Worm (Caenorhabditis elegans) whole organism, young adult: Measurements from ENCODE around the gene tre-5.

Source experiments
- B0019.2 ChIP-seq: fragments of 200-800 bp; sonication (Bioruptor generic); conservative IDR thresholded peaks from 2 replicates; pipeline ENCODE4 v1.3.6; 2022; ENCODE audit warnings: missing genetic modification reagents, missing genetic modification characterization, missing compliant biosample characterization
- F57A8.1 ChIP-seq: fragments of 200-800 bp; sonication (Bioruptor generic); optimal IDR thresholded peaks from 2 replicates; lab custom pipeline; 2018; ENCODE audit warnings: mild to moderate bottlenecking, missing genetic modification characterization, moderate library complexity, missing compliant biosample characterization
- F57C9.4 ChIP-seq: sonication (generic microtip); optimal IDR thresholded peaks from 2 replicates; lab custom pipeline; 2017; ENCODE audit warnings: mild to moderate bottlenecking, missing genetic modification characterization, missing compliant biosample characterization
- Y56A3A.18 ChIP-seq: fragments of 200-800 bp; sonication (Bioruptor generic); IDR thresholded peaks from 2 replicates; pipeline ENCODE4 v1.3.6; 2022; ENCODE audit warnings: missing genetic modification reagents, missing genetic modification characterization, missing compliant biosample characterization
- Y67H2A.10 ChIP-seq: fragments of 200-800 bp; sonication (Bioruptor generic); conservative IDR thresholded peaks from 2 replicates; pipeline ENCODE4 v1.3.6; 2022; ENCODE audit warnings: missing genetic modification reagents, missing genetic modification characterization, missing compliant biosample characterization
- akir-1 ChIP-seq: fragments of 200-800 bp; sonication (Bioruptor generic); optimal IDR thresholded peaks from 2 replicates; lab custom pipeline; 2018; ENCODE audit warnings: mild to moderate bottlenecking, missing genetic modification characterization, moderate library complexity, missing compliant biosample characterization
- aptf-2 ChIP-seq: fragments of 200-800 bp; sonication (Bioruptor generic); conservative IDR thresholded peaks from 2 replicates; pipeline ENCODE4 v1.3.6; 2022; ENCODE audit warnings: missing genetic modification reagents, missing genetic modification characterization, missing compliant biosample characterization
- aptf-3 ChIP-seq: fragments of 200-800 bp; sonication (Bioruptor generic); IDR thresholded peaks from 2 replicates; pipeline ENCODE4 v1.3.6; 2022; ENCODE audit warnings: missing genetic modification characterization, missing compliant biosample characterization
- athp-1 ChIP-seq: sonication (generic microtip); optimal IDR thresholded peaks from 2 replicates; lab custom pipeline; 2017; ENCODE audit warnings: mild to moderate bottlenecking, missing genetic modification characterization, missing compliant biosample characterization
- attf-5 ChIP-seq: fragments of 200-800 bp; sonication (Bioruptor generic); optimal IDR thresholded peaks from 2 replicates; lab custom pipeline; 2018; ENCODE audit warnings: mild to moderate bottlenecking, missing genetic modification characterization, missing compliant biosample characterization
- bed-1 ChIP-seq: fragments of 200-800 bp; sonication (Bioruptor generic); IDR thresholded peaks from 2 replicates; pipeline ENCODE4 v1.3.6; 2022; ENCODE audit warnings: missing genetic modification reagents, missing genetic modification characterization, missing compliant biosample characterization
- ceh-100 ChIP-seq: fragments of 200-800 bp; sonication (Bioruptor generic); IDR thresholded peaks from 2 replicates; pipeline ENCODE4 v1.3.6; 2022; ENCODE audit warnings: missing genetic modification reagents, missing genetic modification characterization, missing compliant biosample characterization
- ceh-91 ChIP-seq: fragments of 200-800 bp; sonication (Bioruptor generic); IDR thresholded peaks from 2 replicates; pipeline ENCODE4 v1.3.6; 2022; ENCODE audit warnings: missing genetic modification reagents, missing genetic modification characterization, missing compliant biosample characterization
- die-1 ChIP-seq: sonication (generic microtip); optimal IDR thresholded peaks from 2 replicates; lab custom pipeline; 2016; ENCODE audit warnings: missing genotype, mild to moderate bottlenecking, missing genetic modification characterization, missing compliant biosample characterization
- dpl-1 ChIP-seq: fragments of 150-350 bp; optimal IDR thresholded peaks from 2 replicates; lab custom pipeline; 2014; ENCODE audit warnings: missing biosample characterization, missing genetic modification reagents, missing genetic modification characterization
- ets-4 ChIP-seq: fragments of 200-800 bp; sonication (Bioruptor generic); optimal IDR thresholded peaks from 2 replicates; lab custom pipeline; 2018; ENCODE audit warnings: mild to moderate bottlenecking, missing genetic modification characterization, missing compliant biosample characterization
- hrde-1 ChIP-seq: sonication (generic microtip); optimal IDR thresholded peaks from 2 replicates; lab custom pipeline; 2016; ENCODE audit warnings: missing genetic modification characterization, mild to moderate bottlenecking, missing compliant biosample characterization, moderate library complexity, missing genotype, missing genetic modification reagents, borderline replicate concordance
- hsf-1 ChIP-seq: fragments of 200-800 bp; sonication (Bioruptor generic); IDR thresholded peaks from 2 replicates; pipeline ENCODE4 v1.3.6; 2022; ENCODE audit warnings: missing genetic modification reagents, missing genetic modification characterization, missing compliant biosample characterization
- let-607 ChIP-seq, 2 experiments: fragments of 200-800 bp in 1 of 2; sonication (Bioruptor generic) in 1 of 2; sonication (generic microtip) in 1 of 2; optimal IDR thresholded peaks; 2 replicates each; lab custom pipeline; 2016 to 2018; ENCODE audit warnings: mild to moderate bottlenecking in 2 of 2, missing compliant biosample characterization in 2 of 2, missing genetic modification characterization in 2 of 2, moderate library complexity in 2 of 2, missing genotype in 1 of 2
- lin-54 ChIP-seq: fragments of 200-800 bp; sonication (Bioruptor generic); optimal IDR thresholded peaks from 2 replicates; lab custom pipeline; 2018; ENCODE audit warnings: mild to moderate bottlenecking, missing genetic modification characterization, missing compliant biosample characterization
- lir-1 ChIP-seq: fragments of 200-800 bp; sonication (Bioruptor generic); conservative IDR thresholded peaks from 2 replicates; pipeline ENCODE4 v1.3.6; 2022; ENCODE audit warnings: missing genetic modification reagents, missing genetic modification characterization, missing compliant biosample characterization
- lsy-27 ChIP-seq: sonication (generic microtip); optimal IDR thresholded peaks from 2 replicates; lab custom pipeline; 2017; ENCODE audit warnings: missing genetic modification characterization, mild to moderate bottlenecking, missing compliant biosample characterization, antibody characterized with exemption, missing genotype, borderline replicate concordance; ENCODE audit not compliant: insufficient read depth
- madf-8 ChIP-seq: fragments of 200-800 bp; sonication (Bioruptor generic); conservative IDR thresholded peaks from 2 replicates; pipeline ENCODE4 v1.3.6; 2022; ENCODE audit warnings: missing genetic modification reagents, missing genetic modification characterization, missing compliant biosample characterization
- mel-28 ChIP-seq: sonication (generic microtip); optimal IDR thresholded peaks from 2 replicates; lab custom pipeline; 2016; ENCODE audit warnings: borderline replicate concordance, mild to moderate bottlenecking, missing genetic modification characterization, missing compliant biosample characterization
- nfya-1 ChIP-seq: sonication (generic microtip); optimal IDR thresholded peaks from 2 replicates; lab custom pipeline; 2017; ENCODE audit warnings: antibody characterized with exemption, missing compliant biosample characterization, missing genetic modification characterization, borderline replicate concordance; ENCODE audit not compliant: insufficient read depth
- nhr-27 ChIP-seq: fragments of 200-800 bp; sonication (Bioruptor generic); optimal IDR thresholded peaks from 2 replicates; lab custom pipeline; 2018; ENCODE audit warnings: mild to moderate bottlenecking, missing genetic modification characterization, moderate library complexity, missing compliant biosample characterization
- nhr-90 ChIP-seq: sonication (generic microtip); optimal IDR thresholded peaks from 2 replicates; lab custom pipeline; 2016; ENCODE audit warnings: missing genotype, mild to moderate bottlenecking, missing genetic modification characterization, missing compliant biosample characterization
- pbrm-1 ChIP-seq: fragments of 200-800 bp; sonication (Bioruptor generic); IDR thresholded peaks from 2 replicates; pipeline ENCODE4 v1.3.6; 2022; ENCODE audit warnings: missing genetic modification reagents, missing genetic modification characterization, missing compliant biosample characterization
- repo-1 ChIP-seq: sonication (generic microtip); optimal IDR thresholded peaks from 2 replicates; lab custom pipeline; 2017; ENCODE audit warnings: mild to moderate bottlenecking, missing genetic modification characterization, missing compliant biosample characterization
- sea-2 ChIP-seq: fragments of 200-800 bp; sonication (Bioruptor generic); IDR thresholded peaks from 2 replicates; pipeline ENCODE4 v1.3.6; 2022; ENCODE audit warnings: missing genetic modification characterization, missing compliant biosample characterization
- snpc-4 ChIP-seq, 5 experiments: fragments of 150-350 bp in 1 of 5; sonication (generic microtip) in 4 of 5; optimal IDR thresholded peaks; 2 replicates each; lab custom pipeline; 2014 to 2018; ENCODE audit warnings: missing genetic modification characterization in 5 of 5, missing biosample characterization in 3 of 5, antibody characterized with exemption in 2 of 5, mild to moderate bottlenecking in 2 of 5, missing compliant biosample characterization in 2 of 5, missing genotype in 2 of 5, moderate library complexity in 2 of 5, missing genetic modification reagents in 1 of 5
- tbx-9 ChIP-seq: sonication (generic microtip); optimal IDR thresholded peaks from 2 replicates; lab custom pipeline; 2016; ENCODE audit warnings: borderline replicate concordance, missing genetic modification characterization, inconsistent platforms, missing compliant biosample characterization
- unc-130 ChIP-seq: sonication (generic microtip); optimal IDR thresholded peaks from 2 replicates; lab custom pipeline; 2016; ENCODE audit warnings: missing genetic modification reagents, missing genetic modification characterization, missing compliant biosample characterization
- zfh-2 ChIP-seq: fragments of 200-800 bp; sonication (Bioruptor generic); conservative IDR thresholded peaks from 2 replicates; pipeline ENCODE4 v1.3.6; 2022; ENCODE audit warnings: missing genetic modification reagents, missing genetic modification characterization, missing compliant biosample characterization
- ztf-22 ChIP-seq: fragments of 200-800 bp; sonication (Bioruptor generic); optimal IDR thresholded peaks from 2 replicates; lab custom pipeline; 2018; ENCODE audit warnings: mild to moderate bottlenecking, missing genetic modification characterization, moderate library complexity, missing compliant biosample characterization
- ztf-25 ChIP-seq: fragments of 200-800 bp; sonication (Bioruptor generic); IDR thresholded peaks from 2 replicates; pipeline ENCODE4 v1.3.6; 2022; ENCODE audit warnings: missing genetic modification reagents, missing genetic modification characterization, missing compliant biosample characterization
- ztf-26 ChIP-seq: sonication (generic microtip); optimal IDR thresholded peaks from 2 replicates; lab custom pipeline; 2017; ENCODE audit warnings: missing genetic modification characterization, missing compliant biosample characterization

tre-5 gene

ce11 chrII:11783-12182, 43.3 kb downstream of the tre-5 start, which contains the start of gene best-4 (continued):
- TF ChIP-seq die-1 (tag; lab: Kevin White, UChicago): no peak

- TF ChIP-seq let-607 (tag; optimal IDR thresholded peaks at IDR 0.05; lab: Kevin White, UChicago) (no peak), unc-130 (GFP tag; lab: Kevin White, UChicago) (no peak), Y67H2A.10 (GFP tag; lab: Robert Waterston, UW) (no peak), repo-1 (no peak), hrde-1 (tag; lab: Kevin White, UChicago) (no peak), sea-2 (GFP tag; lab: Robert Waterston, UW) (no peak), F57C9.4 (tag; lab: Kevin White, UChicago) (no peak), attf-5 (GFP tag; lab: Kevin White, UChicago) (no peak), ceh-100 (GFP tag; lab: Robert Waterston, UW) (no peak), F57A8.1 (no peak), ets-4 (no peak), B0019.2 (GFP tag; lab: Robert Waterston, UW) (no peak), athp-1 (tag; lab: Kevin White, UChicago) (no peak), ztf-25 (GFP tag; lab: Robert Waterston, UW) (no peak), pbrm-1 (no peak), lir-1 (GFP tag; lab: Robert Waterston, UW) (no peak), ztf-26 (tag; lab: Kevin White, UChicago) (no peak), dpl-1 (GFP tag; lab: Kevin White, UChicago) (no peak), tbx-9 (tag; lab: Kevin White, UChicago) (no peak)
Observed at ce11 chrII:8212-8611, 46.9 kb downstream of the tre-5 start.

ce11 chrII:6349-6748, 48.8 kb downstream of the tre-5 start, which contains the start of gene osta-1:
Gene osta-1 (plus strand): TSS chrII:6657.
- TF ChIP-seq zfh-2 (GFP tag; lab: Robert Waterston, UW) (no peak), ceh-91 (GFP tag; lab: Robert Waterston, UW) (no peak), aptf-2 (no peak), nfya-1 (no peak), hsf-1 (GFP tag; lab: Robert Waterston, UW) (no peak), ztf-26 (tag; lab: Kevin White, UChicago) (no peak), lin-54 (GFP tag; lab: Kevin White, UChicago) (no peak)

- TF ChIP-seq Y56A3A.18 (GFP tag; lab: Robert Waterston, UW) (no peak), nhr-90 (no peak), lsy-27 (tag; lab: Kevin White, UChicago) (no peak), ztf-22 (GFP tag; lab: Kevin White, UChicago) (no peak), nhr-27 (no peak), bed-1 (GFP tag; lab: Robert Waterston, UW) (no peak), F57A8.1 (no peak), akir-1 (GFP tag; lab: Kevin White, UChicago) (no peak), ets-4 (no peak), tbx-9 (tag; lab: Kevin White, UChicago) (no peak), lir-1 (GFP tag; lab: Robert Waterston, UW) (no peak), mel-28 (tag; lab: Kevin White, UChicago) (no peak), aptf-3 (GFP tag; lab: Robert Waterston, UW) (no peak), snpc-4 (GFP tag; optimal IDR thresholded peaks at IDR 0.05; lab: Kevin White, UChicago) (no peak), snpc-4 (tag; optimal IDR thresholded peaks at IDR 0.05; lab: Kevin White, UChicago) (no peak), madf-8 (GFP tag; lab: Robert Waterston, UW) (no peak)
- TF ChIP-seq, all 124 proteins: peak for 0
Observed at ce11 chrII:4793-5192, 50.3 kb downstream of the tre-5 start.
